Fruit fly (Drosophila melanogaster): ENCODE data around the gene CG42259.

CG42259 gene

DNA sequence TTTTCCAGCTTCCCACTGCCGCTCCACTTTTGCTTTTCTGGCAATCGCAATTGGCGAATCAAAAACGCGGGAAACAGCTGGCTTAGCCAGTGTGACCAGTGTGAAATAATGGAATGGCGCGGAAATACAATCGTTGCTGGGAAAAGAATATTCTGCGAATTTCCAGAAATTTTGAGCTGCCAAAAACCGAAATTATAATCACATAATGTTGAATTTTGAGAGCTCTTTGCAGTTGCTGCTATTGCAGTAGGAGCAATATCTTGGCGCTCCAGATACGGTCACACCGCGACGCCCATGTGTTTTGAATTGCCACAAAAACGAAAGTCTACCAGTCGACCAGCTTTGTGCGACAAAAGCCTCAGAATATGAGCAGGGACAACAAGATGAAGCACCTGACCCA lies 15.5 kb upstream of the CG42259 start, which contains the start of the genes Cdc45 and Rpp21 (continued):
- TF ChIP-seq woc (GFP tag; optimal IDR thresholded peaks at IDR 0.05) (no peak), ey (GFP tag; optimal IDR thresholded peaks at IDR 0.05) (no peak), Rel (GFP tag; optimal IDR thresholded peaks at IDR 0.05) (no peak), Rel (tag; optimal IDR thresholded peaks at IDR 0.05) (peak; percentile 26), Vsx2 (GFP tag; optimal IDR thresholded peaks at IDR 0.05; ENCODE audit: partially characterized antibody) (no peak), usp (GFP tag; optimal IDR thresholded peaks at IDR 0.05) (no peak), Mio (GFP tag; optimal IDR thresholded peaks at IDR 0.05) (no peak), HLH106 (tag; optimal IDR thresholded peaks at IDR 0.05) (peak; percentile 13), Hnf4 (GFP tag; optimal IDR thresholded peaks at IDR 0.05) (no peak), Dfd (GFP tag; optimal IDR thresholded peaks at IDR 0.05) (no peak), brk (GFP tag; optimal IDR thresholded peaks at IDR 0.05) (no peak), Myc (optimal IDR thresholded peaks at IDR 0.05) (peak; percentile 35), dmrt93B (GFP tag; optimal IDR thresholded peaks at IDR 0.05) (no peak), Dif (GFP tag; optimal IDR thresholded peaks at IDR 0.05; ENCODE audit: partially characterized antibody) (no peak), GATAd (GFP tag; optimal IDR thresholded peaks at IDR 0.05) (no peak)

DNA sequence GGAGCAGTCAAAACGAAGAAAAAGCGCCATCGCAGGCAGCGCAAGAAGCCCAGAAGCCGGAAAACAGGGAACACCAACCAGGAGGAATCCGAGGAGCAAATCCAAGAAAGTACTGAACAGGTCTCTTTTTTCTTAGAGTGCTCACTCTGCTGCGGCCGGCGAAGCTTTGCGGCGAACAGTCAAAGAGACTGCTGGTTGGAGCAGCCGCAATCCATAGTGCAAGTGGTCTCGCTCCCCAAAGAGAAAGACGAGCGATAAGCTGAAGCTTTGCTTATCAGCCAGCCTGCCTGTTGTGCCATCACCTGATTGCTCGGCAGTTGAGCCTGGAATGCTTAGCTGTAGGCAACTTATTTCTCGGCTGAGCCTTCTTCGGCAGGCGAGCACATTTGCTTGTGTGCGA lies 14.8 kb upstream of the CG42259 start, which contains the start of gene CG14630:
CG14630 (plus strand) TSS at position 301 of the 400 bp plus-strand sequence.
- TF ChIP-seq rgr (GFP tag; optimal IDR thresholded peaks at IDR 0.05) = no peak

DNA sequence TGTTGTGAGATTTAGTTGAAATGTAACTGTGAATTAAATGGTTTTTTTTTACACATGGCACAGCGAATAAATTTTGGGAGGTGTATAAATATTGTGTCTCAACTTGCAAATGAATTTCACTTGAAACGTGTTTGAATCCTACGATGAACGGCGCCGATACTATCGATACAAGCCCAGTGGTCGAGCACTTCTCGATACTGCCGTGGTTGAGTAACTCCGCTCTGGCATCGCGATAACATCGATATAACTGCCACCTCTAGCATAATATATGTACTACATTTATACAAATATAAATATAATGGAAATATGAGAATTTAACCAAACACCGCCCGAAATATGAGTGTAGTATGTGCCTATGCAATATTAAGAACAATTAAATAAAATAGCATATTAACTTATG lies 13.0 kb upstream of the CG42259 start:
- TF ChIP-seq Myc (optimal IDR thresholded peaks at IDR 0.05) (peak; percentile 8), h (GFP tag; optimal IDR thresholded peaks at IDR 0.05) (peak; percentile 33), Jra (GFP tag; optimal IDR thresholded peaks at IDR 0.05) (no peak), pan (optimal IDR thresholded peaks at IDR 0.05) (no peak), CG32264 (GFP tag; optimal IDR thresholded peaks at IDR 0.05) (no peak), usp (GFP tag; optimal IDR thresholded peaks at IDR 0.05) (no peak), CrebA (GFP tag; optimal IDR thresholded peaks at IDR 0.05; ENCODE audit: borderline replicate concordance) (no peak), OdsH (GFP tag; optimal IDR thresholded peaks at IDR 0.05) (peak; percentile 7), sage (GFP tag; optimal IDR thresholded peaks at IDR 0.05) (no peak), rgr (GFP tag; optimal IDR thresholded peaks at IDR 0.05) (peak; percentile 47), Mio (GFP tag; optimal IDR thresholded peaks at IDR 0.05) (no peak), br (GFP tag; optimal IDR thresholded peaks at IDR 0.05) (peak; percentile 10), psq (GFP tag; optimal IDR thresholded peaks at IDR 0.05) (no peak), Sp1 (GFP tag; optimal IDR thresholded peaks at IDR 0.05) (no peak), Hr78 (GFP tag; optimal IDR thresholded peaks at IDR 0.05) (no peak), woc (GFP tag; optimal IDR thresholded peaks at IDR 0.05) (no peak), tai (GFP tag; optimal IDR thresholded peaks at IDR 0.05) (no peak), Vsx2 (GFP tag; optimal IDR thresholded peaks at IDR 0.05; ENCODE audit: partially characterized antibody) (no peak), dsf (GFP tag; optimal IDR thresholded peaks at IDR 0.05; ENCODE audit: borderline replicate concordance) (no peak), Hnf4 (GFP tag; optimal IDR thresholded peaks at IDR 0.05) (no peak), brk (GFP tag; optimal IDR thresholded peaks at IDR 0.05) (no peak), foxo (GFP tag; optimal IDR thresholded peaks at IDR 0.05) (peak in 1 of 2 experiments; percentile 53), fru (GFP tag; optimal IDR thresholded peaks at IDR 0.05) (no peak), N (GFP tag; optimal IDR thresholded peaks at IDR 0.05) (no peak), lola (GFP tag; optimal IDR thresholded peaks at IDR 0.05) (no peak), Hr83 (GFP tag; optimal IDR thresholded peaks at IDR 0.05; ENCODE audit: poor library complexity, severe bottlenecking) (peak; percentile 91), Rel (GFP tag; optimal IDR thresholded peaks at IDR 0.05) (no peak), Rel (tag; optimal IDR thresholded peaks at IDR 0.05) (no peak), ey (GFP tag; optimal IDR thresholded peaks at IDR 0.05) (no peak), jim (GFP tag; optimal IDR thresholded peaks at IDR 0.05) (no peak), GATAd (GFP tag; optimal IDR thresholded peaks at IDR 0.05) (peak; percentile 21), Dfd (GFP tag; optimal IDR thresholded peaks at IDR 0.05) (no peak), dl (GFP tag; optimal IDR thresholded peaks at IDR 0.05; ENCODE audit: insufficient read depth in 1 of 2, partially characterized antibody in 2 of 2) (no peak), CG9705 (GFP tag; optimal IDR thresholded peaks at IDR 0.05) (no peak), Dif (GFP tag; optimal IDR thresholded peaks at IDR 0.05; ENCODE audit: partially characterized antibody) (no peak), HLH106 (tag; optimal IDR thresholded peaks at IDR 0.05) (peak; percentile 10), dmrt93B (GFP tag; optimal IDR thresholded peaks at IDR 0.05) (no peak), Abd-B (GFP tag; optimal IDR thresholded peaks at IDR 0.05) (no peak), sv (GFP tag; optimal IDR thresholded peaks at IDR 0.05) (no peak)

Data from whole organism, wandering third instar larva.